Fruit fly (Drosophila melanogaster) whole organism, embryonic: Measurements from ENCODE around the gene CG34300.

ENCODE experiments used
- Abd-B ChIP-seq: fragments of 200-800 bp; sonication (Bioruptor generic); optimal IDR thresholded peaks from 2 replicates; lab custom pipeline; 2018; ENCODE audit warnings: missing biosample characterization, mild to moderate bottlenecking, missing genetic modification characterization, moderate library complexity
- CG10267 ChIP-seq: fragments of 200-800 bp; sonication (Bioruptor generic); optimal IDR thresholded peaks from 2 replicates; lab custom pipeline; 2018; ENCODE audit warnings: missing biosample characterization, mild to moderate bottlenecking, missing genetic modification characterization, moderate library complexity
- CG11504 ChIP-seq: fragments of 200-800 bp; sonication (Bioruptor generic); optimal IDR thresholded peaks from 3 replicates; lab custom pipeline; 2019; ENCODE audit warnings: missing biosample characterization, mild to moderate bottlenecking, missing genetic modification characterization, moderate library complexity
- CG12219 ChIP-seq: fragments of 200-800 bp; sonication (Bioruptor generic); optimal IDR thresholded peaks from 3 replicates; lab custom pipeline; 2018; ENCODE audit warnings: missing biosample characterization, mild to moderate bottlenecking, missing genetic modification characterization
- CG13296 ChIP-seq: fragments of 200-800 bp; sonication (Bioruptor generic); optimal IDR thresholded peaks from 3 replicates; lab custom pipeline; 2018; ENCODE audit warnings: missing biosample characterization, mild to moderate bottlenecking, missing genetic modification characterization
- CG13775 ChIP-seq: fragments of 200-800 bp; sonication (Bioruptor generic); optimal IDR thresholded peaks from 3 replicates; lab custom pipeline; 2017; ENCODE audit warnings: missing biosample characterization, mild to moderate bottlenecking, missing genetic modification characterization
- CG15479 ChIP-seq: fragments of 200-800 bp; sonication (Bioruptor generic); optimal IDR thresholded peaks from 3 replicates; lab custom pipeline; 2019; ENCODE audit warnings: missing biosample characterization, mild to moderate bottlenecking, missing genetic modification characterization, moderate library complexity
- CG1647 ChIP-seq: fragments of 200-800 bp; sonication (Bioruptor generic); optimal IDR thresholded peaks from 3 replicates; lab custom pipeline; 2016; ENCODE audit warnings: missing biosample characterization, missing genetic modification characterization
- CG17361 ChIP-seq: fragments of 200-800 bp; sonication (Bioruptor generic); IDR thresholded peaks from 3 replicates; pipeline ENCODE4 v1.3.6; 2022; ENCODE audit warnings: missing biosample characterization, missing genetic modification characterization
- CG2199 ChIP-seq: fragments of 200-800 bp; sonication (Bioruptor generic); IDR thresholded peaks from 3 replicates; pipeline ENCODE4 v1.3.6; 2022; ENCODE audit warnings: missing biosample characterization, missing genetic modification characterization
- CG2202 ChIP-seq: fragments of 200-800 bp; sonication (Bioruptor generic); optimal IDR thresholded peaks from 2 replicates; lab custom pipeline; 2018; ENCODE audit warnings: missing biosample characterization, mild to moderate bottlenecking, missing genetic modification characterization
- CG30020 ChIP-seq: fragments of 200-800 bp; optimal IDR thresholded peaks from 2 replicates; lab custom pipeline; 2019; ENCODE audit warnings: missing biosample characterization, mild to moderate bottlenecking, missing genetic modification characterization, moderate library complexity
- CG31441 ChIP-seq: fragments of 200-800 bp; sonication (Bioruptor generic); IDR thresholded peaks from 2 replicates; pipeline ENCODE4 v1.3.6; 2022; ENCODE audit warnings: missing biosample characterization, missing genetic modification characterization
- CG32767 ChIP-seq: fragments of 200-800 bp; sonication (Bioruptor generic); IDR thresholded peaks from 2 replicates; pipeline ENCODE4 v1.3.6; 2022; ENCODE audit warnings: missing biosample characterization, missing genetic modification characterization
- CG33557 ChIP-seq: fragments of 200-800 bp; sonication (Bioruptor generic); optimal IDR thresholded peaks from 2 replicates; lab custom pipeline; 2019; ENCODE audit warnings: missing biosample characterization, mild to moderate bottlenecking, missing genetic modification characterization, moderate library complexity
- CG4424 ChIP-seq: fragments of 200-800 bp; sonication (Bioruptor generic); optimal IDR thresholded peaks from 3 replicates; lab custom pipeline; 2016; ENCODE audit warnings: missing biosample characterization, missing genetic modification characterization
- CG4707 ChIP-seq: fragments of 200-800 bp; sonication (Bioruptor generic); optimal IDR thresholded peaks from 2 replicates; lab custom pipeline; 2018; ENCODE audit warnings: missing biosample characterization, mild to moderate bottlenecking, missing genetic modification characterization, moderate library complexity
- CG4820 ChIP-seq: fragments of 200-800 bp; sonication (Bioruptor generic); optimal IDR thresholded peaks from 3 replicates; lab custom pipeline; 2016; ENCODE audit warnings: missing biosample characterization, missing genetic modification characterization
- CG5953 ChIP-seq: fragments of 200-800 bp; sonication (Bioruptor generic); IDR thresholded peaks from 2 replicates; pipeline ENCODE4 v1.3.6; 2022; ENCODE audit warnings: missing biosample characterization, missing genetic modification characterization
- CG6254 ChIP-seq: fragments of 200-800 bp; sonication (Bioruptor generic); optimal IDR thresholded peaks from 3 replicates; lab custom pipeline; 2017; ENCODE audit warnings: mild to moderate bottlenecking, missing biosample characterization, missing genetic modification reagents, missing genetic modification characterization
- CG6689 ChIP-seq: fragments of 200-800 bp; sonication (Bioruptor generic); IDR thresholded peaks from 2 replicates; pipeline ENCODE4 v1.3.6; 2022; ENCODE audit warnings: missing biosample characterization, missing genetic modification characterization
- CG7839 ChIP-seq: fragments of 200-800 bp; sonication (Bioruptor generic); optimal IDR thresholded peaks from 3 replicates; lab custom pipeline; 2018; ENCODE audit warnings: missing biosample characterization, mild to moderate bottlenecking, missing genetic modification characterization, moderate library complexity
- Chrac-16 ChIP-seq: fragments of 200-800 bp; sonication (Bioruptor generic); optimal IDR thresholded peaks from 3 replicates; lab custom pipeline; 2016; ENCODE audit warnings: missing biosample characterization, missing genetic modification characterization
- Dbx ChIP-seq: fragments of 200-800 bp; sonication (Bioruptor generic); IDR thresholded peaks from 3 replicates; pipeline ENCODE4 v1.3.6; 2022; ENCODE audit warnings: missing biosample characterization, missing genetic modification characterization
- Ets65A ChIP-seq: fragments of 200-800 bp; sonication (Bioruptor generic); peaks from one replicate; lab custom pipeline; 2016; ENCODE audit warnings: missing biosample characterization, missing genetic modification characterization
- Hr78 ChIP-seq, 2 experiments: fragments of 200-800 bp in 1 of 2; fragments of >200 bp in 1 of 2; sonication (Bioruptor generic) in 1 of 2; optimal IDR thresholded peaks; 2 replicates each; lab custom pipeline; 2017 to 2019; ENCODE audit warnings: missing biosample characterization in 2 of 2, missing genetic modification characterization in 2 of 2, mild to moderate bottlenecking in 1 of 2, moderate library complexity in 1 of 2
- Oli ChIP-seq: fragments of 200-800 bp; sonication (Bioruptor generic); optimal IDR thresholded peaks from 2 replicates; lab custom pipeline; 2018; ENCODE audit warnings: missing biosample characterization, mild to moderate bottlenecking, missing genetic modification characterization, moderate library complexity
- Pdp1 ChIP-seq, 2 experiments: fragments of 200-800 bp; sonication (Bioruptor generic); optimal IDR thresholded peaks; 3 replicates each; lab custom pipeline; 2016; ENCODE audit warnings: missing biosample characterization in 2 of 2, missing genetic modification characterization in 2 of 2, mild to moderate bottlenecking in 1 of 2, moderate library complexity in 1 of 2
- Ssrp ChIP-seq: fragments of 200-800 bp; sonication (Bioruptor generic); optimal IDR thresholded peaks from 2 replicates; lab custom pipeline; 2018; ENCODE audit warnings: missing biosample characterization, mild to moderate bottlenecking, missing genetic modification characterization, moderate library complexity
- caup ChIP-seq: fragments of 200-800 bp; sonication (Bioruptor generic); optimal IDR thresholded peaks from 3 replicates; lab custom pipeline; 2017; ENCODE audit warnings: missing biosample characterization, mild to moderate bottlenecking, missing genetic modification characterization, moderate library complexity; ENCODE audit not compliant: severe bottlenecking
- crol ChIP-seq: fragments of 200-800 bp; sonication (Bioruptor generic); IDR thresholded peaks from 2 replicates; pipeline ENCODE4 v1.3.6; 2022; ENCODE audit warnings: missing biosample characterization, missing genetic modification characterization
- dmrt11E ChIP-seq: fragments of 200-800 bp; sonication (Bioruptor generic); optimal IDR thresholded peaks from 3 replicates; lab custom pipeline; 2018; ENCODE audit warnings: missing biosample characterization, mild to moderate bottlenecking, missing genetic modification characterization, moderate library complexity
- esg ChIP-seq: fragments of 200-800 bp; sonication (Bioruptor generic); conservative IDR thresholded peaks from 2 replicates; pipeline ENCODE4 v1.3.6; 2022; ENCODE audit warnings: missing biosample characterization, missing genetic modification characterization
- fd96Cb ChIP-seq: fragments of 200-800 bp; sonication (Bioruptor generic); optimal IDR thresholded peaks from 2 replicates; lab custom pipeline; 2018; ENCODE audit warnings: missing biosample characterization, mild to moderate bottlenecking, missing genetic modification characterization, moderate library complexity
- hkb ChIP-seq, 2 experiments: fragments of 200-800 bp in 1 of 2; fragments of >200 bp in 1 of 2; sonication (Bioruptor generic) in 1 of 2; IDR thresholded peaks in 1 of 2; optimal IDR thresholded peaks in 1 of 2; 2 replicates each; pipeline versions ENCODE4 v1.3.6 to Lab custom; 2017 to 2022; ENCODE audit warnings: missing biosample characterization in 1 of 2, missing genetic modification characterization in 1 of 2
- mam ChIP-seq: fragments of 200-800 bp; sonication (Bioruptor generic); optimal IDR thresholded peaks from 3 replicates; lab custom pipeline; 2016; ENCODE audit warnings: missing biosample characterization, missing genetic modification characterization
- pnt ChIP-seq: fragments of 200-800 bp; sonication (Bioruptor generic); optimal IDR thresholded peaks from 3 replicates; lab custom pipeline; 2016; ENCODE audit warnings: missing biosample characterization, missing genetic modification characterization
- ranshi ChIP-seq: fragments of 200-800 bp; sonication (Bioruptor generic); IDR thresholded peaks from 2 replicates; pipeline ENCODE4 v1.3.6; 2022; ENCODE audit warnings: missing biosample characterization, missing genetic modification characterization
- sens ChIP-seq: fragments of 200-800 bp; sonication (Bioruptor generic); peaks from one replicate; lab custom pipeline; 2016; ENCODE audit warnings: missing biosample characterization, missing genetic modification characterization
- sim ChIP-seq: fragments of 200-800 bp; sonication (Bioruptor generic); IDR thresholded peaks from 2 replicates; pipeline ENCODE4 v1.3.6; 2022; ENCODE audit warnings: missing biosample characterization, missing genetic modification characterization
- sisA ChIP-seq: fragments of 200-800 bp; sonication (Bioruptor generic); IDR thresholded peaks from 2 replicates; pipeline ENCODE4 v1.3.6; 2022; ENCODE audit warnings: missing biosample characterization, missing genetic modification characterization
- tap ChIP-seq: fragments of 200-800 bp; optimal IDR thresholded peaks from 3 replicates; lab custom pipeline; 2019; ENCODE audit warnings: missing biosample characterization, mild to moderate bottlenecking, missing genetic modification characterization, moderate library complexity
- twi ChIP-seq: fragments of 200-800 bp; optimal IDR thresholded peaks from 2 replicates; lab custom pipeline; 2019; ENCODE audit warnings: missing biosample characterization, mild to moderate bottlenecking, missing genetic modification characterization, moderate library complexity
- z ChIP-seq: fragments of 200-800 bp; sonication (Bioruptor generic); IDR thresholded peaks from 3 replicates; pipeline ENCODE4 v1.3.6; 2022; ENCODE audit warnings: missing biosample characterization, missing genetic modification characterization
- zen ChIP-seq: fragments of 200-800 bp; sonication (Bioruptor generic); optimal IDR thresholded peaks from 3 replicates; lab custom pipeline; 2018; ENCODE audit warnings: missing biosample characterization, mild to moderate bottlenecking, missing genetic modification characterization, moderate library complexity

Gene CG34300

dm6 chr3R:30265420-30265819 is 41.0 kb downstream of the CG34300 start (continued):
- TF ChIP-seq caup: no peak
- 0 out of 2 replicates have a peak, but pooled peaks have one; percentile 47 for TF ChIP-seq CG5953 (GFP tag; lab: Robert Waterston, UW)
- TF ChIP-seq sim (GFP tag; lab: Robert Waterston, UW): 0 out of 2 replicates have a peak, but pooled peaks have one; percentile 6
- TF ChIP-seq tap (tag; lab: Kevin White, UChicago): peak; percentile 50
- TF ChIP-seq, all 482 proteins: peak for 198

- TF ChIP-seq Dbx (GFP tag; lab: Robert Waterston, UW) (no peak), CG2199 (GFP tag; lab: Robert Waterston, UW) (no peak), crol (GFP tag; lab: Robert Waterston, UW) (peak; percentile 43), CG32767 (GFP tag; lab: Robert Waterston, UW) (no peak), Pdp1 (GFP tag; optimal IDR thresholded peaks at IDR 0.05; lab: Kevin White, UChicago) (peak in 1 of 2 experiments; percentile 37), fd96Cb (no peak)
Measured at dm6 chr3R:30264671-30265282, 41.7 kb downstream of the CG34300 start.

- TF ChIP-seq CG12219 (GFP tag; lab: Kevin White, UChicago) (no peak), CG7839 (tag; lab: Kevin White, UChicago) (peak; percentile 59), twi (peak; percentile 16), hkb (optimal IDR thresholded peaks at IDR 0.05; lab: Kevin White, UChicago) (no peak), hkb (GFP tag; IDR thresholded peaks at IDR 0.05; lab: Robert Waterston, UW) (peak; percentile 29; the same call in 1 of the 2 replicates), CG4820 (peak; percentile 14), CG6254 (peak; percentile 4), Oli (tag; lab: Kevin White, UChicago) (peak; percentile 29), sens (GFP tag; lab: Kevin White, UChicago) (peak; percentile 94), sisA (GFP tag; lab: Robert Waterston, UW) (peak; percentile 39; the same call in 1 of the 2 replicates), CG11504 (tag; lab: Kevin White, UChicago) (peak; percentile 50), CG4424 (GFP tag; lab: Kevin White, UChicago) (peak; percentile 30), fd96Cb (peak; percentile 27), zen (tag; lab: Kevin White, UChicago) (peak; percentile 25), Hr78 (GFP tag; optimal IDR thresholded peaks at IDR 0.05; lab: Kevin White, UChicago) (no peak), CG31441 (GFP tag; lab: Robert Waterston, UW) (peak; percentile 53; the same call in 1 of the 2 replicates), CG2202 (tag; lab: Kevin White, UChicago) (peak; percentile 24), CG15479 (GFP tag; lab: Kevin White, UChicago) (no peak), esg (0 out of 2 replicates have a peak, but pooled peaks have one; percentile 16), CG6689 (GFP tag; lab: Robert Waterston, UW) (peak; percentile 54), Abd-B (peak; percentile 53), CG13775 (GFP tag; lab: Kevin White, UChicago) (peak; percentile 17), mam (GFP tag; lab: Kevin White, UChicago) (no peak), CG33557 (GFP tag; lab: Kevin White, UChicago) (peak; percentile 54), ranshi (GFP tag; lab: Robert Waterston, UW) (peak; percentile 15; the same call in 1 of the 2 replicates), CG4707 (no peak), Ets65A (no peak), Chrac-16 (GFP tag; lab: Kevin White, UChicago) (peak; percentile 35), CG1647 (GFP tag; lab: Kevin White, UChicago) (no peak), CG10267 (tag; lab: Kevin White, UChicago) (peak; percentile 18), pnt (GFP tag; lab: Kevin White, UChicago) (no peak), CG17361 (GFP tag; lab: Robert Waterston, UW) (peak; percentile 71; the same call in 2 of the 3 replicates), CG13296 (GFP tag; lab: Kevin White, UChicago) (no peak), CG30020 (tag; lab: Kevin White, UChicago) (no peak), z (GFP tag; lab: Robert Waterston, UW) (no peak), Ssrp (tag; lab: Kevin White, UChicago) (peak; percentile 21), dmrt11E (tag; lab: Kevin White, UChicago) (peak; percentile 75), CG32767 (GFP tag; lab: Robert Waterston, UW) (peak; percentile 44; the same call in 1 of the 2 replicates)
Measured at dm6 chr3R:30263708-30264107, 42.7 kb downstream of the CG34300 start.
